Fruit fly (Drosophila melanogaster): ENCODE results near the gene Bdbt.

Gene Bdbt

DNA sequence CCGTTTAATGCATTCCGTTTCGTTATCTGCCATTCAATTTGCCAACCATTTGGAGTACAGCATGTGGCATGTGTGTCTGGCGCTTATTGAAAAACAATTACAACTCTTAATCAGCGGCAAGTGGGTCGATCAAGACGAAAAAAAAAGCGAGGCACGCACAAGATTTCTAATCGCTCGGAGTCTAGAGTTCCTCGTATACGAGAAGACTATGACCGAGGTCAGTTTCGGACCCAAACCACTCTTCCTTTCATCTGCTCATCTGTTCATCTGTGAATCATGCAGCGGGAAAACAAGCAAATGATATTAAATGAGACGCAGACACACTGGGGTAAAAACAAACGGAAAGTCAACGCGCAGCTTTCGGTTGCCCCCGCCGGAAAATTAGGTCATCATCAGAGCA is 27.2 kb downstream of the Bdbt start:
- no peak for TF ChIP-seq Sp1 (GFP tag; optimal IDR thresholded peaks at IDR 0.05)

DNA sequence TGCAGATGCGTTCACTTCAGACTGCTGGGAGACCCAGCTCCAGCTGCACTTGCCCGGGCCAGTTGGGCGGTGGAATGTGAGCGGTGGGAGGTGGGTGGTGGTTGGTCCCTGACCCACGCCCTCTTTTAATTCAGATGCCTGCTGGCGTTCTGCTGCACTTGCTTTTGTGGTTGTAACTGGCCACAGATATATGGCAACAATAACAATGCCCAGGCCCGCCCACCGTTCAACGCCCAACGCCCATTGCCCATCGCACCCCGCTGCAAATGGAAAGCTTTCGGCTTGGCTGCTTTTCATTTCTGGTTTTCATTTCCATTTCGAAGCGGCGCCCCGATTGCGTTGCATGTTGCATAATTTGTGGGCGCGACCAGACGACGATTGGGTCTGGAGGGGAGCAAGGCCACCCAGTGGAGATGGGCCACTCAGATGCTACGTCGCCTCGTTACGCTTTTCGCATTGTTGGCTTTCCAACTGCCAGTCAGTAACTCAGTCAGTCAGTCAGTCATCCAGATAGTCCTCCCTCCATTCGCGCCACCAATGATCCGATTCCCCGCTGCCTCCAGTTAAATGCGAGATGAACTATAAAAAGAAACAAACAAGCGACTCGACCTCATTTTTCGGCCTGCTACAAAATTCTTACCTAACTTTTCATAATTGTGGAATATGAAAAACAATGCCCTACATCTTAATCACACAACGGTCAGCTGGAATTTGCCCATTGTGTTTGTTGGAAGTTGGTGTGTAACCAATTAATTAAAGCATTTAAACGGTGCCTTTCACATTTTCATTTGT is 28.2 kb downstream of the Bdbt start:
- TF ChIP-seq fru (GFP tag; optimal IDR thresholded peaks at IDR 0.05) (no peak), CG32264 (GFP tag; optimal IDR thresholded peaks at IDR 0.05) (no peak)

DNA sequence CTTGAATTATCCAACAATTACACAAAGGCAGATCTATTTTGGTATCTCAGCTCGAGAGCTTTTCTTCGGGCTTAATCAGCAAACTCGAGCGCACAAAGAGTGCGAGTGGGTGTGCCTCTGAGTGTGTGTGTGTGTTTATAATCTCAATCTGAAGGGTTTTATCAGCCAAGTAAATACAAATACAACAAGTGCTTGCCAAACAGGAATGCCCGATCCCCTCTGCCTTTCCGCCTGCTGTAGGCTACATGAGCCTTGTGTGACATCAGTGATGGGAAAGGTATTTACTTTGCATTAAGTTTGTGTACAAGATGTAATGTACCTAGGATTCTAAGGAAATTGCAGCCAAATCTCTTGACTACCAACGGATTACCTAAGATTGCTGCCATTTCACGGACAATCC is 29.2 kb downstream of the Bdbt start:
- TF ChIP-seq Vsx2 (GFP tag; optimal IDR thresholded peaks at IDR 0.05; ENCODE audit: partially characterized antibody) (no peak), Hnf4 (GFP tag; optimal IDR thresholded peaks at IDR 0.05) (no peak), Myc (optimal IDR thresholded peaks at IDR 0.05) (no peak), jim (GFP tag; optimal IDR thresholded peaks at IDR 0.05) (no peak), dsf (GFP tag; optimal IDR thresholded peaks at IDR 0.05; ENCODE audit: borderline replicate concordance) (no peak), fru (GFP tag; optimal IDR thresholded peaks at IDR 0.05) (peak; percentile 38), br (GFP tag; optimal IDR thresholded peaks at IDR 0.05) (no peak), Hr83 (GFP tag; optimal IDR thresholded peaks at IDR 0.05; ENCODE audit: poor library complexity, severe bottlenecking) (peak; percentile 22), CrebA (GFP tag; optimal IDR thresholded peaks at IDR 0.05; ENCODE audit: borderline replicate concordance) (no peak)

DNA sequence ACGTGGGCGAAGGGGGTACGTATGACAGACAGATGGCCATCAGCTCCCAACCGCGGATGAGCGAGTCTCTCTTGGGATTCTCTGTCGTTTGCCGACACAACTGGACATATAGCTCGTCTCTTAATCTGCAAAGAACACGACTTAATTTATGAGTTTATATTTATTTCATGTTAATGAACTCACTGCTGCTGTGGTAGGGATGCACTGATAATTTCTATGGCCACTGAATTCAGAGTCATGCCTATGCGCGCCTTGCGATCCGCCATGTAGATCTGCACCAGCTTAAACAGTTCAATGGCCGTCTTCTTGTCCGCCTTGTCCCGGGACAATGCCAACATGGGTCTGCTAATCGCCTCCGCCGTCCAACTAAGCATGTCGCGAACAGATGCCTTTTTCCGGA is 33.7 kb downstream of the Bdbt start:
- TF ChIP-seq Sp1 (GFP tag; optimal IDR thresholded peaks at IDR 0.05) (no peak), Hnf4 (GFP tag; optimal IDR thresholded peaks at IDR 0.05) (no peak), brk (GFP tag; optimal IDR thresholded peaks at IDR 0.05) (no peak), fru (GFP tag; optimal IDR thresholded peaks at IDR 0.05) (no peak), pan (optimal IDR thresholded peaks at IDR 0.05) (no peak), Dfd (GFP tag; optimal IDR thresholded peaks at IDR 0.05) (no peak), foxo (GFP tag; optimal IDR thresholded peaks at IDR 0.05) (no peak), CG32264 (GFP tag; optimal IDR thresholded peaks at IDR 0.05) (no peak), CG9705 (GFP tag; optimal IDR thresholded peaks at IDR 0.05) (no peak), CrebA (GFP tag; optimal IDR thresholded peaks at IDR 0.05; ENCODE audit: borderline replicate concordance) (no peak), h (GFP tag; optimal IDR thresholded peaks at IDR 0.05) (no peak), Mio (GFP tag; optimal IDR thresholded peaks at IDR 0.05) (no peak), Abd-B (GFP tag; optimal IDR thresholded peaks at IDR 0.05) (no peak), Hr83 (GFP tag; optimal IDR thresholded peaks at IDR 0.05; ENCODE audit: poor library complexity, severe bottlenecking) (no peak)

DNA sequence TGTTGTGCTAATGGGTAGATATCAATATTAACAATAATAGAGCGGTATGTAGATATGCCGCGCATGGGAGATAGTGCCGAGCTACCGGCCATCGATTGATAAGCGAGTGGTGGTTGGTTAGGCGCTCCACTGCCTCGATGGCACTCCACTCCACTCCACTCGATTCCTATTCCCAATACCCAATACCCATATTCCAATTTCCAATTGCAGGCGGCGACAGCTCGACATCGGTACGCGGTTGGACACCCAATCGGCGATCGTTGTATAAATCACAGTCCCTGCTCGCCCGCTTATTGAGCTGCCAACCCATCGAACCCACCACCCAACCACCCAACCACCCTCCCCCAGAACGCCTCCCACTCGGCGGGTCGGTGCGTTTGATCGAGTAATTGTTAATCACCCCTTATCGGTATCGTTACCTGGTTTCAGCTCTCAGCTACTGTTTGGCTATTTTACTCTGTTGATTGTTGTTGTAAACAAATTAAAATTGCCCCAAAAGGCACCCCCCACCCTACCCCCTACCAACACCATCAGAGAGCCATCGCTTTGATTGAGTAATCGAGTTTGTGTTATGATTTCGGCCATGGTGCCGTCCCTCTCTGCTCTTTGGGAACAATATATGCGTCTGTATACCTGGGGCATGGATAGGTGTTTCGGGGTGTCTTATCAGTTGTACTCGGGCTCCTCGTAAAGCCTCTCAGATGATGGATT is 37.6 kb downstream of the Bdbt start, which contains the start of gene HHEX:
Gene HHEX (minus strand): TSS at position 51 of the 711 bp plus-strand sequence.
- TF ChIP-seq Rel (GFP tag; optimal IDR thresholded peaks at IDR 0.05) (no peak), Rel (tag; optimal IDR thresholded peaks at IDR 0.05) (peak; percentile 20), Dif (GFP tag; optimal IDR thresholded peaks at IDR 0.05; ENCODE audit: partially characterized antibody) (no peak)

DNA sequence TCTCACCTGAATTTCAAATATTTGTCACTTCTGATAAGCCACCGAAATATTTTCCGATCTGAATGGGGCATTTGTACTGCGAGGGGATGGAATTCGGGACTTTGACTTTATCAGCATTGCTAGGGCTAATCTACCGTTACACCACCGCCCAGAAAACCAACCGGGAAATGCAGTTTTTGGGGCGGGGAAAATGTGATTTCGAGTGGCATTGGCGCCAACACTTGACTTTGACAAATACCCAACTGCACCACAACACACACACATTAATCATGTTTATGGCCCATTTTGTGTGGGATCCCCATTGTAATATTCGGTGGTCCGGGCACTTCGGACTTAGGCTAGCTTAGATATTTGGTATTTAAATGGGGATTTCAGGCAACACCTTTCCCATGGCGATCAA is 39.7 kb downstream of the Bdbt start:
- no peak for TF ChIP-seq Vsx2 (GFP tag; optimal IDR thresholded peaks at IDR 0.05; ENCODE audit: partially characterized antibody)
- TF ChIP-seq psq (GFP tag; optimal IDR thresholded peaks at IDR 0.05) = no peak
- TF ChIP-seq Rel (GFP tag; optimal IDR thresholded peaks at IDR 0.05) = no peak
- no peak for TF ChIP-seq Rel (tag; optimal IDR thresholded peaks at IDR 0.05)
- TF ChIP-seq dsf (GFP tag; optimal IDR thresholded peaks at IDR 0.05; ENCODE audit: borderline replicate concordance) = no peak
- TF ChIP-seq br (GFP tag; optimal IDR thresholded peaks at IDR 0.05) = no peak
- no peak for TF ChIP-seq Hr83 (GFP tag; optimal IDR thresholded peaks at IDR 0.05; ENCODE audit: poor library complexity, severe bottlenecking)
- TF ChIP-seq CG9705 (GFP tag; optimal IDR thresholded peaks at IDR 0.05) = no peak
- no peak for TF ChIP-seq Dif (GFP tag; optimal IDR thresholded peaks at IDR 0.05; ENCODE audit: partially characterized antibody)
- TF ChIP-seq brk (GFP tag; optimal IDR thresholded peaks at IDR 0.05) = no peak
- TF ChIP-seq sv (GFP tag; optimal IDR thresholded peaks at IDR 0.05) = no peak
- no peak for TF ChIP-seq sage (GFP tag; optimal IDR thresholded peaks at IDR 0.05)

DNA sequence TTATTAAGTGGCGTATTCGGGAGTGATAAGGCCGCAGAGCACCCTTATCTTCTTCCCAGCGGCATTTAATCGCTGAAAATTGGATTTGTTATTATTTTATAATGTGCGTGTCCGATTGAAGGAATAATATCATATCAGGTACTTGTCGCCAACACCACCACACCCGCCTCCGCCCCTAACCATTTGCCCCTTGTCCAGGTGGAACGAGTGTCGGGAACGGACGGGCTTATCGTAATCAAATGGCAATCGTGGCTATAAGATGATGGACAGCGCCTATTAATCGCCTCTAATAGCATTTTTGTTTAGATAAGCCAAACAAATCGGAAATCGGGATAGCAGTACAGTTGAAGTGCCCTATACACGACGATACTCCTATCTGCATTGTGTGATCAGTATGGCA is 40.4 kb downstream of the Bdbt start:
- TF ChIP-seq br (GFP tag; optimal IDR thresholded peaks at IDR 0.05) (peak; percentile 17), pan (optimal IDR thresholded peaks at IDR 0.05) (no peak), h (GFP tag; optimal IDR thresholded peaks at IDR 0.05) (peak; percentile 34), brk (GFP tag; optimal IDR thresholded peaks at IDR 0.05) (no peak), Rel (GFP tag; optimal IDR thresholded peaks at IDR 0.05) (no peak), Rel (tag; optimal IDR thresholded peaks at IDR 0.05) (no peak), Mio (GFP tag; optimal IDR thresholded peaks at IDR 0.05) (no peak), sv (GFP tag; optimal IDR thresholded peaks at IDR 0.05) (no peak)
